Worm (Caenorhabditis elegans) whole organism, L4 larva: ENCODE data around the gene pqn-67.

Experiments used
- Y48G9A.11 ChIP-seq: fragments of 200-800 bp; sonication (Bioruptor generic); IDR thresholded peaks from 2 replicates; pipeline ENCODE4 v1.3.6; 2022; ENCODE audit warnings: missing genetic modification reagents, missing genetic modification characterization, missing compliant biosample characterization
- ZK546.5 ChIP-seq, 2 experiments: sonication (generic microtip); optimal IDR thresholded peaks; 2 replicates each; lab custom pipeline; 2017; ENCODE audit warnings: missing biosample characterization in 2 of 2, missing genetic modification characterization in 2 of 2
- ama-1 ChIP-seq: fragments of 150-350 bp; optimal IDR thresholded peaks from 2 replicates; lab custom pipeline; 2014; ENCODE audit warnings: inconsistent platforms, mixed read lengths
- ceh-28 ChIP-seq: fragments of 150-350 bp; optimal IDR thresholded peaks from 2 replicates; lab custom pipeline; 2014; ENCODE audit warnings: missing biosample characterization, missing genetic modification reagents, missing genetic modification characterization
- lin-13 ChIP-seq: fragments of 150-350 bp; optimal IDR thresholded peaks from 2 replicates; lab custom pipeline; 2014; ENCODE audit warnings: missing biosample characterization, missing genetic modification reagents, missing genetic modification characterization
- lin-39 ChIP-seq: fragments of 150-350 bp; optimal IDR thresholded peaks from 2 replicates; lab custom pipeline; 2014; ENCODE audit warnings: missing biosample characterization, missing genetic modification reagents, missing genetic modification characterization
- mdl-1 ChIP-seq, 2 experiments: fragments of 150-350 bp in 1 of 2; sonication (generic microtip) in 1 of 2; optimal IDR thresholded peaks; 2 replicates each; lab custom pipeline; 2014 to 2017; ENCODE audit warnings: missing biosample characterization in 2 of 2, missing genetic modification characterization in 2 of 2
- nhr-237 ChIP-seq: sonication (generic microtip); optimal IDR thresholded peaks from 2 replicates; lab custom pipeline; 2017; ENCODE audit warnings: missing biosample characterization, missing genetic modification characterization
- pha-4 ChIP-seq, 2 experiments: fragments of 150-350 bp in 1 of 2; fragments of 200-800 bp in 1 of 2; sonication (Bioruptor generic) in 1 of 2; IDR thresholded peaks in 1 of 2; optimal IDR thresholded peaks in 1 of 2; 2 replicates each; pipeline versions ENCODE4 v1.3.6 to Lab custom; 2014 to 2022; ENCODE audit warnings: missing genetic modification characterization in 2 of 2, missing genetic modification reagents in 2 of 2, missing biosample characterization in 1 of 2, missing compliant biosample characterization in 1 of 2
- rbr-2 ChIP-seq: sonication (generic microtip); optimal IDR thresholded peaks from 2 replicates; lab custom pipeline; 2016; ENCODE audit warnings: missing genotype, missing genetic modification characterization, missing compliant biosample characterization
- snpc-4 ChIP-seq: fragments of 150-350 bp; optimal IDR thresholded peaks from 2 replicates; lab custom pipeline; 2014; ENCODE audit warnings: missing biosample characterization, missing genetic modification characterization
- unc-62 ChIP-seq, 3 experiments: fragments of 150-350 bp in 1 of 3; sonication (generic microtip); optimal IDR thresholded peaks in 2 of 3; peaks in 1 of 3; 1 replicate in 1 of 3; 2 replicates in 2 of 3; lab custom pipeline; 2014 to 2017; ENCODE audit warnings: missing biosample characterization in 3 of 3, missing genetic modification characterization in 3 of 3, missing genetic modification reagents in 3 of 3, missing genotype in 1 of 3
- zag-1 ChIP-seq: fragments of 150-350 bp; optimal IDR thresholded peaks from 2 replicates; lab custom pipeline; 2014; ENCODE audit warnings: missing biosample characterization, missing genetic modification characterization

DNA sequence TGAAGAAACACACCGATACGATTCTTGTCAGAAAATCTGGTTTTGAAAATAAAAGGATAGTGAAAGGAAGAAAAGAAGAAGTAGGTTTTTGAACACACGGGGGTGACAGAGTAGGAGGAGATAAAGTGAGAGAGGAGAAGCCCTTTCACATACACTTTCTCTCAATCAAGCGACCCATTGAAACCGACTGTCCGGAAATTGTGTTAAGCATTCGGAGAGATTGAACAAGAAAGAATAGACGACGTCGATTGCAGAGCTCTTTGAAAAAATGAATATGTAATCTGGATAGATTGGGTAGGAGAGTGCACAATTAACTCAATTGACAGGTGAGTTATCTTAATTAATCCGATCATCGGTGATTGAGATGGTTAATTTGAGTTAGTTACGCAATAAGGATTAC, 22.9 kb upstream of the pqn-67 start:
- TF ChIP-seq lin-39 (tag; lab: Kevin White, UChicago): no peak
- TF ChIP-seq zag-1: no peak
- no peak for TF ChIP-seq unc-62 (GFP tag; optimal IDR thresholded peaks at IDR 0.05 in 1 of 2; lab: Kevin White, UChicago)
- TF ChIP-seq unc-62 (tag; optimal IDR thresholded peaks at IDR 0.05; lab: Kevin White, UChicago): no peak
- no peak for TF ChIP-seq ceh-28 (tag; lab: Kevin White, UChicago)
- TF ChIP-seq pha-4 (GFP tag; IDR thresholded peaks at IDR 0.05; lab: Robert Waterston, UW): no peak
- no peak for TF ChIP-seq pha-4 (tag; optimal IDR thresholded peaks at IDR 0.05; lab: Kevin White, UChicago)
- no peak for TF ChIP-seq snpc-4 (tag; lab: Kevin White, UChicago)
- TF ChIP-seq ZK546.5 (tag; optimal IDR thresholded peaks at IDR 0.05; lab: Kevin White, UChicago): no peak
- TF ChIP-seq lin-13 (GFP tag; lab: Kevin White, UChicago): no peak
- no peak for TF ChIP-seq ama-1 (lab: Kevin White, UChicago)
- no peak for TF ChIP-seq nhr-237
- TF ChIP-seq rbr-2: no peak
- no peak for TF ChIP-seq Y48G9A.11 (GFP tag; lab: Robert Waterston, UW)
- TF ChIP-seq mdl-1 (tag; optimal IDR thresholded peaks at IDR 0.05; lab: Kevin White, UChicago): no peak
